Fruit fly (Drosophila melanogaster): ENCODE results near the gene Clk.

Clk gene

dm6 chr3L:7783383-7783782 lies 8.0 kb upstream of the Clk start:
- TF ChIP-seq CG12768 (GFP tag; optimal IDR thresholded peaks at IDR 0.05) (no peak), Clk (GFP tag; optimal IDR thresholded peaks at IDR 0.05) (no peak), toe (GFP tag; optimal IDR thresholded peaks at IDR 0.05) (no peak), kay (GFP tag; ENCODE audit: borderline replicate concordance) (no peak), CG5204 (GFP tag; optimal IDR thresholded peaks at IDR 0.05) (peak; percentile 37), CG7045 (GFP tag; optimal IDR thresholded peaks at IDR 0.05) (peak; percentile 31), tj (GFP tag; optimal IDR thresholded peaks at IDR 0.05) (peak; percentile 36), Hr96 (GFP tag; optimal IDR thresholded peaks at IDR 0.05) (no peak), CG33017 (tag; optimal IDR thresholded peaks at IDR 0.05) (peak; percentile 47), pad (GFP tag; optimal IDR thresholded peaks at IDR 0.05) (no peak), bab1 (GFP tag; optimal IDR thresholded peaks at IDR 0.05) (peak; percentile 83), Crg-1 (GFP tag; optimal IDR thresholded peaks at IDR 0.05) (no peak), cic (GFP tag; optimal IDR thresholded peaks at IDR 0.05) (no peak), Mnt (GFP tag; optimal IDR thresholded peaks at IDR 0.05) (no peak), CG7101 (tag; optimal IDR thresholded peaks at IDR 0.05) (peak; percentile 73), ovo (GFP tag; optimal IDR thresholded peaks at IDR 0.05) (no peak), CG1620 (GFP tag; optimal IDR thresholded peaks at IDR 0.05) (peak; percentile 47), CG11617 (GFP tag; optimal IDR thresholded peaks at IDR 0.05) (peak; percentile 28), CG14711 (tag; optimal IDR thresholded peaks at IDR 0.05) (peak; percentile 66), cnc (optimal IDR thresholded peaks at IDR 0.05) (no peak)

dm6 chr3L:7782051-7782682 lies 6.8 kb upstream of the Clk start:
- TF ChIP-seq bab1 (GFP tag; optimal IDR thresholded peaks at IDR 0.05) (no peak), Mnt (GFP tag; optimal IDR thresholded peaks at IDR 0.05) (no peak), CG7101 (tag; optimal IDR thresholded peaks at IDR 0.05) (no peak), CG5204 (GFP tag; optimal IDR thresholded peaks at IDR 0.05) (no peak), toe (GFP tag; optimal IDR thresholded peaks at IDR 0.05) (no peak), CG7045 (GFP tag; optimal IDR thresholded peaks at IDR 0.05) (no peak), CG14711 (tag; optimal IDR thresholded peaks at IDR 0.05) (no peak), kay (GFP tag; ENCODE audit: borderline replicate concordance) (no peak)

dm6 chr3L:7781353-7782050 lies 6.1 kb upstream of the Clk start:
- peak; percentile 42 to 77 for TF ChIP-seq cnc (optimal IDR thresholded peaks at IDR 0.05)
- no peak for TF ChIP-seq cic (GFP tag; optimal IDR thresholded peaks at IDR 0.05)
- TF ChIP-seq bab1 (GFP tag; optimal IDR thresholded peaks at IDR 0.05), result no peak
- no peak for TF ChIP-seq Crg-1 (GFP tag; optimal IDR thresholded peaks at IDR 0.05)
- TF ChIP-seq toe (GFP tag; optimal IDR thresholded peaks at IDR 0.05), result no peak
- TF ChIP-seq kay (GFP tag; ENCODE audit: borderline replicate concordance), result peak; percentile 95
- peak; percentile 6 for TF ChIP-seq Mnt (GFP tag; optimal IDR thresholded peaks at IDR 0.05)
- TF ChIP-seq Hr96 (GFP tag; optimal IDR thresholded peaks at IDR 0.05), result no peak

- TF ChIP-seq tj (GFP tag; optimal IDR thresholded peaks at IDR 0.05), result no peak
- peak; percentile 78 for TF ChIP-seq kay (GFP tag; ENCODE audit: borderline replicate concordance)
Observed at dm6 chr3L:7774698-7775097, 705 bp downstream of the Clk start.

dm6 chr3L:7773529-7773928 lies 1.9 kb downstream of the Clk start:
- TF ChIP-seq CG1620 (GFP tag; optimal IDR thresholded peaks at IDR 0.05) (no peak), CG7045 (GFP tag; optimal IDR thresholded peaks at IDR 0.05) (no peak), CG33017 (tag; optimal IDR thresholded peaks at IDR 0.05) (no peak), Hr96 (GFP tag; optimal IDR thresholded peaks at IDR 0.05) (no peak), cnc (optimal IDR thresholded peaks at IDR 0.05) (peak in 1 of 2 experiments; percentile 82), cic (GFP tag; optimal IDR thresholded peaks at IDR 0.05) (peak; percentile 86), CG14711 (tag; optimal IDR thresholded peaks at IDR 0.05) (no peak), bab1 (GFP tag; optimal IDR thresholded peaks at IDR 0.05) (no peak), ovo (GFP tag; optimal IDR thresholded peaks at IDR 0.05) (peak; percentile 46), Clk (GFP tag; optimal IDR thresholded peaks at IDR 0.05) (peak; percentile 27), CG11617 (GFP tag; optimal IDR thresholded peaks at IDR 0.05) (no peak), CG12768 (GFP tag; optimal IDR thresholded peaks at IDR 0.05) (no peak), Mnt (GFP tag; optimal IDR thresholded peaks at IDR 0.05) (peak; percentile 64), CG5204 (GFP tag; optimal IDR thresholded peaks at IDR 0.05) (no peak), Crg-1 (GFP tag; optimal IDR thresholded peaks at IDR 0.05) (no peak), tj (GFP tag; optimal IDR thresholded peaks at IDR 0.05) (peak; percentile 80), toe (GFP tag; optimal IDR thresholded peaks at IDR 0.05) (no peak), kay (GFP tag; ENCODE audit: borderline replicate concordance) (peak; percentile 58), CG7101 (tag; optimal IDR thresholded peaks at IDR 0.05) (no peak), pad (GFP tag; optimal IDR thresholded peaks at IDR 0.05) (no peak)

- TF ChIP-seq cic (GFP tag; optimal IDR thresholded peaks at IDR 0.05) (peak; percentile 99), CG14711 (tag; optimal IDR thresholded peaks at IDR 0.05) (no peak), pad (GFP tag; optimal IDR thresholded peaks at IDR 0.05) (peak; percentile 100), CG33017 (tag; optimal IDR thresholded peaks at IDR 0.05) (peak; percentile 23), CG7101 (tag; optimal IDR thresholded peaks at IDR 0.05) (peak; percentile 28), Mnt (GFP tag; optimal IDR thresholded peaks at IDR 0.05) (peak; percentile 62), tj (GFP tag; optimal IDR thresholded peaks at IDR 0.05) (peak; percentile 71), kay (GFP tag; ENCODE audit: borderline replicate concordance) (peak; percentile 88), CG11617 (GFP tag; optimal IDR thresholded peaks at IDR 0.05) (no peak), CG5204 (GFP tag; optimal IDR thresholded peaks at IDR 0.05) (no peak), CG12768 (GFP tag; optimal IDR thresholded peaks at IDR 0.05) (peak; percentile 65), Clk (GFP tag; optimal IDR thresholded peaks at IDR 0.05) (peak; percentile 70), CG1620 (GFP tag; optimal IDR thresholded peaks at IDR 0.05) (no peak)
Observed at dm6 chr3L:7772160-7772798, 3.1 kb downstream of the Clk start.
